Worm (Caenorhabditis elegans): Measurements from ENCODE around the gene C05D12.7.
A peak's percentile ranks its signal among the peaks of the same experiment; 100 is the strongest.

Gene C05D12.7

DNA sequence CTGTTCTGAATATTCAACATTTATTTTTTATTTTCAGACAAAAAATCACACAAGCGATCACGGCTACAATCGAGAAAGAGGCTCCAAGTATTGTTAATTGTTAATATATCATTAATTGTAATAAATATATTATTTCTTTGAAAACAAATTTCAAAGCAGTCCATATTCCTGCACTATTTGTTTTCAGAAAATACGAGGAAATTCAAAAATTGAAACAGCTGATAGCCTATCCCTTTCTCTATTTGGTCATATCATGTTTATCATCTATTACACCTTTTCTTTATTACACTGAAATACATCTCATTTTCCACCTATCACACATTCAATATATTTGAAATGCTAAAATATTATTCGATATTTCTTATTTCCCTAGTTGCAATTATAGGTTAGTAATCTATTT is 35.1 kb downstream of the C05D12.7 start, which contains the start of gene W02B12.13:
W02B12.13 (plus strand) TSS at position 301 of the 400 bp plus-strand sequence.
- TF ChIP-seq him-1 (tag; optimal IDR thresholded peaks at IDR 0.05) (no peak), dao-5 (tag; optimal IDR thresholded peaks at IDR 0.05) (no peak), W03F9.2 (tag; optimal IDR thresholded peaks at IDR 0.05) (no peak)

DNA sequence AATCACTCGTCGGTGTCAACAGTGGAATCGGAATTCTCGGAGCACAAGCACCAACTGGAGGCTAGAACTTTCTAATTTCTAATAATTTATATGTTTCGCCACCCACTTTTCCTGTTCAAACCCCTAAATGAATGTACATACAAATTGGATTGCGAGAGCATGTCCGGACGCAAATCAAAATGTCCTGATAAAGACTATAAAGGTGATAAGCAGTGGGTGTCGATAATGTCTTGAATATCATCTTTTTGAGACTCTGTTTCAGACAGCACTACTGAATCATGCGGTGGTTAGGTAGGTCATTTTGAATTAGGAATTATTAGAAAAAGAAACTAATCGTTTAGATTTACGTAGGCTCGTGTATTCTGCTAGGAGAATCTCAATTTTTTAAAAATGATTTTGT is 38.9 kb downstream of the C05D12.7 start, which contains the start of gene W02B12.1:
W02B12.1 (plus strand) TSS at position 269 of the 400 bp plus-strand sequence.
- TF ChIP-seq him-1 (tag; optimal IDR thresholded peaks at IDR 0.05), result no peak
- no peak for TF ChIP-seq W03F9.2 (tag; optimal IDR thresholded peaks at IDR 0.05)
- no peak for TF ChIP-seq dao-5 (tag; optimal IDR thresholded peaks at IDR 0.05)

DNA sequence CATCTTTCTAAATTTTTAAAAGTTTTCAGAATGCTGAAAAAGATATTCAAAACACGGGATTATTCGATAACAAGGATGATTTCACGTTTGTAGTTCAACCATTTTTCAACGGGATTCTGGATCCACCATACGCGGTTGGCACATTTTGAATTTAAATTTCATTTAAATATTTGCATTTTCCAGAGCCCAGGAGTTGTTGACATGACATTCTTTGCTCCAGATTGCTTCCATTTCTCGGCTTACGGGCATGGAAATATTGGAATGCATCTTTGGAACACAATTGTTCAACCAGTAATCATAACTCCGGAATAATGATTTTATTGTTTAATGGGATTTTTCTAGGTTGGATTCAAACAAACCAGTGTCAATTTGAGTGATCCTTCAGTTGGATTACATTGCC is 41.0 kb downstream of the C05D12.7 start:
- TF ChIP-seq him-1 (tag; optimal IDR thresholded peaks at IDR 0.05) (no peak), dao-5 (tag; optimal IDR thresholded peaks at IDR 0.05) (no peak), W03F9.2 (tag; optimal IDR thresholded peaks at IDR 0.05) (no peak)

DNA sequence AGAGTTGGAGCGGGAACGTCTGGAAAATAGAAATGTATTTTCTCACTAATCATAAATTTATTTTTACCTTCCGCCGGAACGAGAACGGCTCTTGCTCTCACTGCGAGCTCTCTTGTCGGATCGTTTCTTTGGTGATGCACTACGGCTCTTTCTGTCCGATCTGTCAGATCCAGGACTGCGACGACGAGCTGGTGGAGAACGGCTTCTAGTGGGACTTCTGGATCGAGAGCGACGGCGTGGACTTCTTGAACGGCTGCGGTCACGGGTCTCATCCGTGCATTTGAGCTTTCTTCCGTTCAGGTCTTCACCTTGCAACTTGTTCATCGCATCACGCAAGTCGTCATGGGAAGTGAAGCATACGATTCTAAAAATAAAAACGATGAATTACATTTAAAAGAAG is 41.9 kb downstream of the C05D12.7 start:
- no peak for TF ChIP-seq W03F9.2 (tag; optimal IDR thresholded peaks at IDR 0.05)
- no peak for TF ChIP-seq dao-5 (tag; optimal IDR thresholded peaks at IDR 0.05)
- TF ChIP-seq him-1 (tag; optimal IDR thresholded peaks at IDR 0.05), result no peak

DNA sequence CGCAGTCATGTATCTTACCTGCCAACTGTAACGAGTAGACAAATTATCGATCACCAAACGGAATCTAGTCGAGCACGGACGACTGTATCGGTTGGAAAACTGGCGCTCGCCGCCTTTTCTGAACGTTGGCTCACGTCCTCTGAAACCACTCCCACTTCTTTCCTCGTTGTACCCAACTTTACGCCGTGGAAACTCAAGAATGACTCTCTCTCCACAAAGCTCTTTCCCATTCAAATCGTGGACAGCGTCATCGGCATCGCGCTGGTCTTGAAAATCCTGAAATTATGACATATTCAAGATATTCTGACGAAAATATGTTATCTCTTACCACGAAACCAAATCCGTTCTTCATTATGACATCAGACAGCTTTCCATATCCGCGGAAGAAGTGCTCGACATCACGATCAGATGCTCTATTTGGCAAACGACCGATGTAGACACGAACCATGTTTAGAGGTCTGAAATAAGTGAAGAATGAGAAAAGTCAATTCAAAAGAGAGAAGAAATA is 42.7 kb downstream of the C05D12.7 start, which contains the start of gene rsp-2:
rsp-2 (minus strand) TSS at position 458 of the 508 bp plus-strand sequence.
- TF ChIP-seq W03F9.2 (tag; optimal IDR thresholded peaks at IDR 0.05) (no peak), him-1 (tag; optimal IDR thresholded peaks at IDR 0.05) (no peak), dao-5 (tag; optimal IDR thresholded peaks at IDR 0.05) (no peak)

DNA sequence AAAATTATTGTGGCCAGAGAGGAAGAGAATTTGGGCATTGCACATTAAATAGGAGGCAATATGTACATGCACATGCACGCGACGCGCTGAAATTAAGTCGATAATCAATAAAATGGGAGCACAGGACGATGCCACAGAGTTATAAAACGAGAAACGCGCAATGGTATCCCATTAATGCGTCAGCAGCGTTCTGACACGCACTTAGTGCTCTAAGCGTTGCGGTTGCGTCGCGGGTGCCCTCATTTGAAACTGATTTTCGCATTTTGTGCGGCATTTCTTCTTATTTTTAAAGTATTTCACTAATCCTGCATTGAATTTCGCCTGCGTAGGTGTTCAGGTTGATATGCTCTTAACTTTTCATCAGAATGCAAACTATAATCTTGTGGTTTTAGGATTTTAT is 43.1 kb downstream of the C05D12.7 start, which contains the start of gene rsp-1:
rsp-1 (plus strand) TSS at position 338 of the 400 bp plus-strand sequence.
- TF ChIP-seq W03F9.2 (tag; optimal IDR thresholded peaks at IDR 0.05), result peak; percentile 96
- TF ChIP-seq him-1 (tag; optimal IDR thresholded peaks at IDR 0.05), result peak; percentile 64
- peak; percentile 39 for TF ChIP-seq dao-5 (tag; optimal IDR thresholded peaks at IDR 0.05)

DNA sequence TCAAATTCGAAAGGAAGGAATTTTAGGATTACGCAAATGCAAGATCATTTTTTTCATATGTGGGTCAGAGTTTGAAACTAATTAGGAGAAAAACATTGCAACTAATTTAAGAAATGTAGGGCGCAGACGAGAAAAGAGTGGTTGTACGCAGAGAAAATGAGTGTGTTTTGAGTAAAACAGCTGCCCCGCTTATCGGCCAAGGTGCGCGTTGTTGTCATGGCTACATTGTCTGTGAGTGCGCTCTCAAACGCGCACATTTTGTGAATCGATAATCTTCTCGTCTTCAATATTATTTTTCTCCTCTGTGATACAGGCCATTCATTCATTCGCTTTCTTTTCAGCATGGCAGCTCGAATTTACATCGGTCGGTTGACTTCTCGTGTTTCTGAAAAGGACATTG is 43.8 kb downstream of the C05D12.7 start:
- no peak for TF ChIP-seq him-1 (tag; optimal IDR thresholded peaks at IDR 0.05)
- no peak for TF ChIP-seq dao-5 (tag; optimal IDR thresholded peaks at IDR 0.05)
- no peak for TF ChIP-seq W03F9.2 (tag; optimal IDR thresholded peaks at IDR 0.05)

DNA sequence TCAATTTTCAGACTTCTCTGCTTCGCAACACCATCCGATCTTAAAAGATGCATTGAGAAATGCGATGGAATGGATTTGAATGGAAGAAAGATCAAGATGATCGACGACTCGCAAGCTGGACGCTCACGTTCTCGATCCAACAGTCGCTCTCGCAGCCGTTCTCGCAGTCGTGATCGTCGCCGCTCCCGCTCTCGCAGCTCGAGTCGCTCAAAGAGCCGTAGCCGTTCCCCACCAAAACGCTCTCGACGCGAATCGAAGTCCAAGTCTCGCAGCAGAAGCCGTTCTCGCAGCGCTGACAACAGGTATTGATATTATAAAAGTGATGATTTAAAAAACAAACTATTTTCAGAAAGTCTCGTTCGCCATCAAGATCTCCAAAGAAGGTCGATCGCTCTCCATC is 45.3 kb downstream of the C05D12.7 start:
- TF ChIP-seq him-1 (tag; optimal IDR thresholded peaks at IDR 0.05) (no peak), W03F9.2 (tag; optimal IDR thresholded peaks at IDR 0.05) (no peak), dao-5 (tag; optimal IDR thresholded peaks at IDR 0.05) (no peak)

DNA sequence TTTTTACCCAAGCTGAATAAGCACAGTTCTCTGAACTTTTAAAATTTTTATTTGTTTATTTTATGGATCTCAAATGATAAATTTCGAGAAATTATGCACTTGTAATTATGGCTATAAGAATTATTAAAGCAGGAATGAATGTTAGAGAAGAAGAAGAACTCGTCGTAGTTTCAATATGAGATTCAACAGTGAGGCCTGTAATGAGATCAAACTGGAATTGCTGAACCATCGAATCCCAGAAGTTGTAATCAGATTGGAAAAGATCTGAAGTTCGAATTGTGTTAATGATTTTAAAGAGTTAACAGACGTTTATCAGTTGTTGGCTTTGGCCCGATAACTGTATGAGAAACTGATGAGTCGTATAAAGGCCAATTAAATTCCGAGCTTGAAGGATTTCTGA is 45.8 kb downstream of the C05D12.7 start:
- no peak for TF ChIP-seq him-1 (tag; optimal IDR thresholded peaks at IDR 0.05)
- no peak for TF ChIP-seq dao-5 (tag; optimal IDR thresholded peaks at IDR 0.05)
- TF ChIP-seq W03F9.2 (tag; optimal IDR thresholded peaks at IDR 0.05), result no peak

DNA sequence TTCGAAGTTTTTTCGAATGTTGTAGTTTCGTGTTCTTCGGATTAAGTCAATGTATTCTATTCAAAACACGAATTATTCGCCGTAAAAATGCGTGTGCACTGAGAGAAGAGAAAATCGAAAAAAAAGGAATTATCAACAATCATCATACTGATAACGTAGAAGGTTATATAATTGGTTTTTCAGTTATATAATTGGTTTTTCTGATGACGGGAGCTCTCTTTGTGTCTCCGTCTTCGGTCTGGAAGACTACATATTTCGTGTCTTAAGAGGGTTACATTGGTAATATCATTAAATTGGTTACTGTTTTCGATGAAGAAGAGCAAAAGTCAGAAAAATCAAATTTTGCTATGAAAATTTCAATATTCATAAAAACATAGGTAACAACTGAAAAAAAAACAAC is 50.0 kb downstream of the C05D12.7 start:
- TF ChIP-seq W03F9.2 (tag; optimal IDR thresholded peaks at IDR 0.05) (no peak), him-1 (tag; optimal IDR thresholded peaks at IDR 0.05) (no peak), dao-5 (tag; optimal IDR thresholded peaks at IDR 0.05) (no peak)

Data from whole organism, L4/young adult.